Worm (Caenorhabditis elegans): ENCODE data around the gene Y44A6D.3.

DNA sequence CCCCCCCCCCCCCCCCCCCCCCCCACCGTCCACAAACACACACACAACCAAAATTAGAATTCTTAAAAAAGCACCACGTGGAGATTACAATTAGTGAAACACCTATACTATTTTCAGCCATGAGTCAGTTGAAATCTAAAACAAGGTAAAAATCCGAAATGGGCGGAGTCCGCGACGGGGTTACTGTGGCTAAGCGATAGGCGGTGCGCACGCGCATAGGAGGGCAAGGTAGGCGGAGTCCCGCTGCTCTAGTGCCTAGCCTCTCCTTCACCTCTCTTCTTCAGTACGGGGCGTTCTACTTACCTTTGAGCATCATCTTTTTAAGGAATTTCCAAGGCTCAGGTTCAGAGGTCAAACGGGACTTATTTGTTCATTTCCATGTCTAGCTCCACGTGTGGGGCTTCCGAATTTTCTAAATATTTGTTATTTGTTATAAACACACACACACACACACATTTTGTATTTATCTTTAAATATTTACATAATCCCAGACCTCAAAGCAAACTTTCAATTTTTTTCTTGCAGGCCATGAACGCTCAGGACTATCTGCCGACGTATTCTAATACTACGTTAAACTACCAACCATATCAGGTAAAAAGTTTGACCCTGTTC, 35.7 kb downstream of the Y44A6D.3 start:
- TF ChIP-seq dmd-4 (tag; optimal IDR thresholded peaks at IDR 0.05; ENCODE audit: borderline replicate concordance) (no peak), ceh-9 (tag; optimal IDR thresholded peaks at IDR 0.05) (no peak)
